Worm (Caenorhabditis elegans): ENCODE data around the gene M117.3.

Gene M117.3

DNA sequence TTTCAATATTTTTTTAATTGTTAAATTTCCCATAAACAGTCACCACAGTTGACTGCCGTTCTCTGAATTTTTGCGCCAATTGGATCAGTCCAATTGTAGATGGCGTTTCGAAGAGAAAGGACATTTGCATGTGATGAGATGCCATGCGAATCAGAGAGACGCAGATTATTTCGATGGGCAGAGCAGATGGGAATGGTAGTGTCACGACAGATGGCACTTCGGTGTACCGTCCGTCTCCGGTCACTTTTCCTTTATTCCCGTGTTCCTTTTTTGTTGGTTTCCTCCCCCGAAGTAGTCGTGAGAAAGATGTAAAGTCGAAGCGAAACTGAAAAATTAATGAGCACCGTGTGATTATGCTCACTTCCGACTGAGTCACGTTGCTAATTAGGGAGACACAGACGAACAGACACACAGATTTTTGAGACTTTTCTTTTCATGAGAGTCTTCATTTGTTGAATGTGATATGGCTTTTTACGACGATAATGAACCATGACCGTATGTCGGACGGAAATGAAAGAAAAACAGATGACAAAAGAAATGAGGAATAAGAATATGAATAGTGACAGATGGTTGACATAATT is 45.7 kb downstream of the M117.3 start:
- TF ChIP-seq egl-27 (tag; optimal IDR thresholded peaks at IDR 0.05): no peak
- no peak for TF ChIP-seq nhr-23 (tag; optimal IDR thresholded peaks at IDR 0.05)
- no peak for TF ChIP-seq F13H6.1 (tag; optimal IDR thresholded peaks at IDR 0.05)
- no peak for TF ChIP-seq nhr-77 (tag; optimal IDR thresholded peaks at IDR 0.05)

DNA sequence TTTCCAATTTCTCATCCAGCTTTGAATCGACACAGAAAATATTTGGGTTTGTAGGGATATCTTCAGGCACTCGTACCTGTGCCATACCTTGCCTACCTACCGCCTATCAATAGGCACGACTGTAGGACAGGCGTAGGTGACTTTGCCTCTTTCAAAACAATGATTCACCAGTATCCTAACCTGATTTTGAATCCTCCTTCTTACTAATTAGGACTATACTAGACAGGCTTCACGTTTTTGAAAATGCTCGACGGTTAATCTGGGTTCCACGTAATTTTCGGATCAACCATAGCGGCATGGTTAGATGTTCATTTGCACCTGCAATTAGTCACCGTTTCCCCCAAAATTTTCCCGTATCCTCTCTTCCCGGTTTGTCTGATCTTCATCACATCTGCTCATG is 46.4 kb downstream of the M117.3 start:
- TF ChIP-seq nhr-25 (tag; optimal IDR thresholded peaks at IDR 0.05) (no peak), nhr-129 (tag; optimal IDR thresholded peaks at IDR 0.05) (no peak), skn-1 (tag; optimal IDR thresholded peaks at IDR 0.05) (no peak), blmp-1 (tag; optimal IDR thresholded peaks at IDR 0.05; ENCODE audit: insufficient read depth) (no peak), R02D3.7 (tag; optimal IDR thresholded peaks at IDR 0.05) (no peak), sma-3 (GFP tag; optimal IDR thresholded peaks at IDR 0.05) (no peak), snpc-4 (tag; optimal IDR thresholded peaks at IDR 0.05) (no peak), nhr-6 (tag; optimal IDR thresholded peaks at IDR 0.05) (no peak), unc-62 (GFP tag; optimal IDR thresholded peaks at IDR 0.05) (no peak), mdl-1 (tag; optimal IDR thresholded peaks at IDR 0.05) (no peak), mab-5 (tag; optimal IDR thresholded peaks at IDR 0.05) (no peak), ama-1 (optimal IDR thresholded peaks at IDR 0.05) (no peak), sem-4 (tag; optimal IDR thresholded peaks at IDR 0.05) (no peak), ztf-4 (tag; optimal IDR thresholded peaks at IDR 0.05) (no peak), lsy-2 (tag; optimal IDR thresholded peaks at IDR 0.05) (no peak), ztf-11 (tag; optimal IDR thresholded peaks at IDR 0.05) (no peak), ceh-16 (tag; optimal IDR thresholded peaks at IDR 0.05) (no peak), nhr-12 (tag; optimal IDR thresholded peaks at IDR 0.05) (no peak), unc-55 (GFP tag; optimal IDR thresholded peaks at IDR 0.05) (no peak), nhr-237 (tag; optimal IDR thresholded peaks at IDR 0.05) (no peak)

DNA sequence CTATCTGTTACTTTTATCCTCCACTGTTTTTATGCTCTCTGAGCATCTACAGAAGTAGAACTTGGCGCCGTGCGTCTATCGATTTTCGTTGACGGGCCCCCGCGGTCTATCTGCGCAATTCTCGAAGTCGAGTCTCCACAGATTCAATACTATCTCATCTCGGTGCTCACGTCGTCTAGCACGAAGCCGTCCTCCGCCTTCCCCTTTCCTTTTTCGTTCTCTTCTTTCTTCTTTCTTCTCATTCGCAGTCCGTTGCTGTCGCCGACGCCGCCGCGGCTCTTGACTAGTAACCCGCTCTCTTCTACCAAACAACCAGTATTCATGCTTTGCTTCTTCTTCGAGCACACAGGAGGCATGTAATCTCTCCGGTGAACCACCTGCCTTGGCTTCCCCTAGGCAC is 49.1 kb downstream of the M117.3 start:
- no peak for TF ChIP-seq R02D3.7 (tag; optimal IDR thresholded peaks at IDR 0.05)
- no peak for TF ChIP-seq sma-3 (GFP tag; optimal IDR thresholded peaks at IDR 0.05)
- no peak for TF ChIP-seq ceh-16 (tag; optimal IDR thresholded peaks at IDR 0.05)
- TF ChIP-seq sem-4 (tag; optimal IDR thresholded peaks at IDR 0.05): no peak
- peak; percentile 11 for TF ChIP-seq lin-13 (GFP tag; optimal IDR thresholded peaks at IDR 0.05)
- no peak for TF ChIP-seq aly-2 (tag; optimal IDR thresholded peaks at IDR 0.05)
- no peak for TF ChIP-seq unc-39 (tag; optimal IDR thresholded peaks at IDR 0.05)
- no peak for TF ChIP-seq crh-2 (tag; optimal IDR thresholded peaks at IDR 0.05)
- TF ChIP-seq unc-62 (GFP tag; optimal IDR thresholded peaks at IDR 0.05): no peak
- no peak for TF ChIP-seq mbf-1 (tag; optimal IDR thresholded peaks at IDR 0.05)
- no peak for TF ChIP-seq nhr-21 (tag; optimal IDR thresholded peaks at IDR 0.05)
- no peak for TF ChIP-seq nhr-237 (tag; optimal IDR thresholded peaks at IDR 0.05)
- no peak for TF ChIP-seq mdl-1 (tag; optimal IDR thresholded peaks at IDR 0.05)
- peak; percentile 8 for TF ChIP-seq F13H6.1 (tag; optimal IDR thresholded peaks at IDR 0.05)
- peak; percentile 4 for TF ChIP-seq snpc-4 (tag; optimal IDR thresholded peaks at IDR 0.05)
- no peak for TF ChIP-seq ztf-1 (GFP tag; conservative IDR thresholded peaks at IDR 0.05)
- TF ChIP-seq gmeb-1 (tag; optimal IDR thresholded peaks at IDR 0.05): no peak
- TF ChIP-seq Y55F3AM.14 (GFP tag; optimal IDR thresholded peaks at IDR 0.05): no peak
- TF ChIP-seq ztf-4 (tag; optimal IDR thresholded peaks at IDR 0.05): no peak
- peak; percentile 19 for TF ChIP-seq fos-1 (tag; optimal IDR thresholded peaks at IDR 0.05)
- no peak for TF ChIP-seq nhr-12 (tag; optimal IDR thresholded peaks at IDR 0.05)
- TF ChIP-seq nhr-11 (tag; optimal IDR thresholded peaks at IDR 0.05): no peak
- no peak for TF ChIP-seq elt-1 (tag; optimal IDR thresholded peaks at IDR 0.05)
- no peak for TF ChIP-seq nhr-10 (tag; optimal IDR thresholded peaks at IDR 0.05)
- TF ChIP-seq zag-1 (tag; optimal IDR thresholded peaks at IDR 0.05): peak; percentile 5
- TF ChIP-seq ceh-82 (tag; optimal IDR thresholded peaks at IDR 0.05): no peak
- TF ChIP-seq elt-3 (tag; optimal IDR thresholded peaks at IDR 0.05): no peak
- TF ChIP-seq egl-27 (tag; optimal IDR thresholded peaks at IDR 0.05): no peak
- TF ChIP-seq ZK546.5 (tag; optimal IDR thresholded peaks at IDR 0.05): no peak
- TF ChIP-seq sma-9 (GFP tag; optimal IDR thresholded peaks at IDR 0.05): no peak
- no peak for TF ChIP-seq sma-9 (tag; optimal IDR thresholded peaks at IDR 0.05)
- TF ChIP-seq unc-55 (GFP tag; optimal IDR thresholded peaks at IDR 0.05): peak; percentile 50
- no peak for TF ChIP-seq blmp-1 (tag; optimal IDR thresholded peaks at IDR 0.05; ENCODE audit: insufficient read depth)
- TF ChIP-seq mab-5 (tag; optimal IDR thresholded peaks at IDR 0.05): no peak
- TF ChIP-seq nhr-23 (tag; optimal IDR thresholded peaks at IDR 0.05): no peak
- no peak for TF ChIP-seq peb-1 (tag; optimal IDR thresholded peaks at IDR 0.05)
- no peak for TF ChIP-seq skn-1 (tag; optimal IDR thresholded peaks at IDR 0.05)
- TF ChIP-seq nhr-77 (tag; optimal IDR thresholded peaks at IDR 0.05): no peak
- no peak for TF ChIP-seq lin-39 (tag; optimal IDR thresholded peaks at IDR 0.05)
- peak; percentile 65 for TF ChIP-seq C34F6.9 (tag; optimal IDR thresholded peaks at IDR 0.05)
- no peak for TF ChIP-seq alr-1 (tag; optimal IDR thresholded peaks at IDR 0.05)
- no peak for TF ChIP-seq dmd-4 (tag; optimal IDR thresholded peaks at IDR 0.05)
- TF ChIP-seq ama-1 (optimal IDR thresholded peaks at IDR 0.05): no peak
- peak in 1 of 2 experiments; percentile 61 for TF ChIP-seq lsy-2 (tag; optimal IDR thresholded peaks at IDR 0.05)
- peak; percentile 16 for TF ChIP-seq nhr-129 (tag; optimal IDR thresholded peaks at IDR 0.05)
- no peak for TF ChIP-seq nhr-6 (tag; optimal IDR thresholded peaks at IDR 0.05)
- no peak for TF ChIP-seq ztf-11 (tag; optimal IDR thresholded peaks at IDR 0.05)
- no peak for TF ChIP-seq nhr-25 (tag; optimal IDR thresholded peaks at IDR 0.05)

Measured in whole organism, L2 larva.